Fruit fly (Drosophila melanogaster) whole organism, adult: ENCODE measurements around the gene CG14312.

Experiments
- CG11617 ChIP-seq: fragments of 200-800 bp; sonication (Bioruptor generic); optimal IDR thresholded peaks from 2 replicates; lab custom pipeline; 2017; ENCODE audit warnings: mild to moderate bottlenecking, missing biosample characterization, missing genetic modification reagents, missing genetic modification characterization
- CG12768 ChIP-seq: fragments of 200-800 bp; sonication (Bioruptor generic); optimal IDR thresholded peaks from 2 replicates; lab custom pipeline; 2017; ENCODE audit warnings: missing biosample characterization, missing genetic modification characterization, mild to moderate bottlenecking, moderate library complexity, missing genetic modification reagents
- CG14711 ChIP-seq: fragments of 200-800 bp; sonication (Bioruptor generic); optimal IDR thresholded peaks from 2 replicates; lab custom pipeline; 2018; ENCODE audit warnings: missing biosample characterization, mild to moderate bottlenecking, missing genetic modification characterization, moderate library complexity
- CG1620 ChIP-seq: fragments of 200-800 bp; sonication (Bioruptor generic); optimal IDR thresholded peaks from 2 replicates; lab custom pipeline; 2016; ENCODE audit warnings: missing biosample characterization, missing genetic modification characterization
- CG33017 ChIP-seq: fragments of 200-800 bp; sonication (Bioruptor generic); optimal IDR thresholded peaks from 2 replicates; lab custom pipeline; 2018; ENCODE audit warnings: missing biosample characterization, mild to moderate bottlenecking, missing genetic modification characterization, moderate library complexity
- CG5204 ChIP-seq: fragments of 200-800 bp; sonication (Bioruptor generic); optimal IDR thresholded peaks from 2 replicates; lab custom pipeline; 2016; ENCODE audit warnings: missing biosample characterization, missing genetic modification characterization
- CG7045 ChIP-seq: fragments of 200-800 bp; sonication (Bioruptor generic); optimal IDR thresholded peaks from 2 replicates; lab custom pipeline; 2017; ENCODE audit warnings: missing biosample characterization, mild to moderate bottlenecking, missing genetic modification characterization
- CG7101 ChIP-seq: fragments of 200-800 bp; sonication (Bioruptor generic); optimal IDR thresholded peaks from 2 replicates; lab custom pipeline; 2018; ENCODE audit warnings: missing biosample characterization, mild to moderate bottlenecking, missing genetic modification characterization, moderate library complexity
- Clk ChIP-seq: fragments of 200-800 bp; sonication (Bioruptor generic); optimal IDR thresholded peaks from 2 replicates; lab custom pipeline; 2017; ENCODE audit warnings: missing biosample characterization, missing genetic modification characterization
- Crg-1 ChIP-seq: fragments of 200-800 bp; sonication (Bioruptor generic); optimal IDR thresholded peaks from 2 replicates; lab custom pipeline; 2016; ENCODE audit warnings: missing biosample characterization, missing genetic modification characterization
- Hr96 ChIP-seq: fragments of 200-800 bp; sonication (Bioruptor generic); optimal IDR thresholded peaks from 2 replicates; lab custom pipeline; 2016; ENCODE audit warnings: missing biosample characterization, missing genetic modification characterization
- Mnt ChIP-seq: fragments of 200-800 bp; sonication (Bioruptor generic); optimal IDR thresholded peaks from 2 replicates; lab custom pipeline; 2016; ENCODE audit warnings: missing biosample characterization, mild to moderate bottlenecking, missing genetic modification characterization
- bab1 ChIP-seq: fragments of 200-800 bp; sonication (Bioruptor generic); optimal IDR thresholded peaks from 3 replicates; lab custom pipeline; 2019; ENCODE audit warnings: missing biosample characterization, mild to moderate bottlenecking, missing genetic modification characterization, moderate library complexity
- cic ChIP-seq: fragments of 200-800 bp; sonication (Bioruptor generic); optimal IDR thresholded peaks from 2 replicates; lab custom pipeline; 2017; ENCODE audit warnings: missing biosample characterization, mild to moderate bottlenecking, missing genetic modification characterization, moderate library complexity
- cnc ChIP-seq, 2 experiments: fragments of >200 bp; optimal IDR thresholded peaks; 2 replicates each; lab custom pipeline; 2017
- kay ChIP-seq: fragments of 200-800 bp; sonication (Bioruptor generic); peaks from one replicate; lab custom pipeline; 2016; ENCODE audit warnings: missing biosample characterization, missing genetic modification characterization, borderline replicate concordance
- ovo ChIP-seq: fragments of 200-800 bp; sonication (Bioruptor generic); optimal IDR thresholded peaks from 2 replicates; lab custom pipeline; 2016; ENCODE audit warnings: missing biosample characterization, missing genetic modification characterization
- pad ChIP-seq: fragments of 200-800 bp; sonication (Bioruptor generic); optimal IDR thresholded peaks from 3 replicates; lab custom pipeline; 2017; ENCODE audit warnings: missing biosample characterization, missing genetic modification characterization, mild to moderate bottlenecking, moderate library complexity, missing genetic modification reagents
- tj ChIP-seq: fragments of 200-800 bp; sonication (Bioruptor generic); optimal IDR thresholded peaks from 3 replicates; lab custom pipeline; 2017; ENCODE audit warnings: missing biosample characterization, mild to moderate bottlenecking, missing genetic modification characterization, moderate library complexity
- toe ChIP-seq: fragments of 200-800 bp; sonication (Bioruptor generic); optimal IDR thresholded peaks from 2 replicates; lab custom pipeline; 2016; ENCODE audit warnings: missing biosample characterization, missing genetic modification characterization

Gene CG14312

dm6 chr3R:18310766-18311367, 27.5 kb upstream of the CG14312 start:
- TF ChIP-seq CG33017 (tag; lab: Kevin White, UChicago), result no peak
- TF ChIP-seq toe (GFP tag; lab: Kevin White, UChicago), result no peak
- no peak for TF ChIP-seq CG5204
- no peak for TF ChIP-seq CG12768
- TF ChIP-seq CG7045, result no peak
- no peak for TF ChIP-seq CG1620 (GFP tag; lab: Kevin White, UChicago)
- no peak for TF ChIP-seq pad
- TF ChIP-seq Hr96 (GFP tag; lab: Kevin White, UChicago), result no peak
- no peak for TF ChIP-seq tj (GFP tag; lab: Kevin White, UChicago)
- no peak for TF ChIP-seq CG11617 (GFP tag; lab: Kevin White, UChicago)
- TF ChIP-seq bab1 (GFP tag; lab: Kevin White, UChicago), result no peak
- TF ChIP-seq cic, result no peak
- no peak for TF ChIP-seq CG7101 (tag; lab: Kevin White, UChicago)
- no peak for TF ChIP-seq cnc (optimal IDR thresholded peaks at IDR 0.05; lab: Kevin White, UChicago)
- no peak for TF ChIP-seq Clk (GFP tag; lab: Kevin White, UChicago)
- TF ChIP-seq Crg-1 (GFP tag; lab: Kevin White, UChicago), result no peak
- no peak for TF ChIP-seq kay (GFP tag; lab: Kevin White, UChicago)

- TF ChIP-seq CG14711 (tag; lab: Kevin White, UChicago) (no peak), CG7101 (tag; lab: Kevin White, UChicago) (no peak), pad (no peak), cnc (optimal IDR thresholded peaks at IDR 0.05; lab: Kevin White, UChicago) (no peak), CG1620 (GFP tag; lab: Kevin White, UChicago) (no peak), CG12768 (no peak), kay (GFP tag; lab: Kevin White, UChicago) (no peak), Crg-1 (GFP tag; lab: Kevin White, UChicago) (no peak), Mnt (no peak), toe (GFP tag; lab: Kevin White, UChicago) (no peak), Hr96 (GFP tag; lab: Kevin White, UChicago) (no peak)
Measured at dm6 chr3R:18309910-18310309, 26.6 kb upstream of the CG14312 start.

dm6 chr3R:18302749-18303148, 19.4 kb upstream of the CG14312 start, which contains the start of gene CG7126:
CG7126 (minus strand) TSS chr3R:18302849.
- TF ChIP-seq kay (GFP tag; lab: Kevin White, UChicago) (no peak), CG7045 (no peak), CG1620 (GFP tag; lab: Kevin White, UChicago) (no peak), CG5204 (no peak), Crg-1 (GFP tag; lab: Kevin White, UChicago) (no peak), Clk (GFP tag; lab: Kevin White, UChicago) (no peak), CG12768 (no peak)

dm6 chr3R:18301569-18301968, 18.2 kb upstream of the CG14312 start, which contains the start of gene Polr1E:
Polr1E (minus strand) TSS chr3R:18301728.
- no peak for TF ChIP-seq bab1 (GFP tag; lab: Kevin White, UChicago)
- TF ChIP-seq Crg-1 (GFP tag; lab: Kevin White, UChicago), result peak; percentile 8
- TF ChIP-seq Mnt, result peak; percentile 99

dm6 chr3R:18298900-18299321, 15.6 kb upstream of the CG14312 start, which contains the start of gene Dlc90F:
Dlc90F (plus strand) TSS chr3R:18299229.
- TF ChIP-seq tj (GFP tag; lab: Kevin White, UChicago) (peak; percentile 47), CG12768 (peak; percentile 49), cic (no peak), CG33017 (tag; lab: Kevin White, UChicago) (peak; percentile 45), Crg-1 (GFP tag; lab: Kevin White, UChicago) (peak; percentile 72), ovo (peak; percentile 45), CG1620 (GFP tag; lab: Kevin White, UChicago) (peak; percentile 57), toe (GFP tag; lab: Kevin White, UChicago) (peak; percentile 85), bab1 (GFP tag; lab: Kevin White, UChicago) (peak; percentile 69), CG5204 (no peak), CG14711 (tag; lab: Kevin White, UChicago) (peak; percentile 59), CG7045 (peak; percentile 35), CG7101 (tag; lab: Kevin White, UChicago) (peak; percentile 71), Mnt (peak; percentile 66), CG11617 (GFP tag; lab: Kevin White, UChicago) (peak; percentile 61), cnc (optimal IDR thresholded peaks at IDR 0.05; lab: Kevin White, UChicago) (no peak), Clk (GFP tag; lab: Kevin White, UChicago) (peak; percentile 39), pad (peak; percentile 36), kay (GFP tag; lab: Kevin White, UChicago) (peak; percentile 93), Hr96 (GFP tag; lab: Kevin White, UChicago) (peak; percentile 79)

DNA sequence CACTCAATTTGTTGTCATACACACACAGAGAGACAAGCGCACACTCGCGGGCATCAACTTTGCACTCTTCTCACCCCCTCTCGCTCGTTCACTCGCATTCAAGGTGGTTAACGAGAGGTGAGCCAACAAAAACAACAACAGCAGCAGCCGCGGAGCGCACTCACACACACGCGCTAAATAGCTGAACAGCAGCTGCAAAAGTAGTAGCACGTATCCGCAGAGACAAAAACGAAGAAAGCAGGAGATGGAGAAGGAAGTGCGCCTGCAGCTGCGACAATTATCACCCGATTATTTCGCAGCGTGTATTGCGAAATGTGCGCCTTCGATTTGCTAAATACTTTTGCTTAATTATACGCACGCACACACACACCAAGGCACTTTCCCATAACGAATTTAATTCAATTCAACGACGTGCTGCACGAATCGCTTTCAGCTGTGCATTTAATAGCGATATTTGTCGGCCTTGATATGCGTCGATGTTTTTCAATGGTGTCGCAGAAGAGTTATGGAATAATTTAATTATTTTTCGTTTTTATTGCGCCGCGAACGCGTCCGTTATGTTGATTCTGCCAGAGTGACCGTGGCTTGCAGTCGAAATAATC, 15.1 kb upstream of the CG14312 start:
- TF ChIP-seq toe (GFP tag; lab: Kevin White, UChicago) (peak; percentile 56), CG7045 (peak; percentile 61), cnc (optimal IDR thresholded peaks at IDR 0.05; lab: Kevin White, UChicago) (no peak), pad (peak; percentile 40), tj (GFP tag; lab: Kevin White, UChicago) (peak; percentile 6), Hr96 (GFP tag; lab: Kevin White, UChicago) (peak; percentile 29), cic (peak; percentile 55), Crg-1 (GFP tag; lab: Kevin White, UChicago) (no peak), CG1620 (GFP tag; lab: Kevin White, UChicago) (peak; percentile 28), CG7101 (tag; lab: Kevin White, UChicago) (peak; percentile 54), CG11617 (GFP tag; lab: Kevin White, UChicago) (no peak), Mnt (peak; percentile 78), CG33017 (tag; lab: Kevin White, UChicago) (peak; percentile 11), CG12768 (peak; percentile 18), ovo (peak; percentile 41), CG14711 (tag; lab: Kevin White, UChicago) (peak; percentile 26)
